Fruit fly (Drosophila melanogaster) whole organism, embryonic: ENCODE results near the gene inaE.
A peak's percentile ranks its signal among the peaks of the same experiment; 100 is the strongest.

Source experiments
- Awh ChIP-seq: fragments of 200-800 bp; sonication (Bioruptor generic); IDR thresholded peaks from 2 replicates; pipeline ENCODE4, ENCODE4 v1.3.6; 2022; ENCODE audit warnings: missing biosample characterization, missing genetic modification characterization
- B-H2 ChIP-seq: fragments of 200-800 bp; sonication (Bioruptor generic); optimal IDR thresholded peaks from 2 replicates; lab custom pipeline; 2018; ENCODE audit warnings: missing biosample characterization, mild to moderate bottlenecking, missing genetic modification characterization
- CG10267 ChIP-seq: fragments of 200-800 bp; sonication (Bioruptor generic); optimal IDR thresholded peaks from 2 replicates; lab custom pipeline; 2018; ENCODE audit warnings: missing biosample characterization, mild to moderate bottlenecking, missing genetic modification characterization, moderate library complexity
- CG12155 ChIP-seq: fragments of 200-800 bp; sonication (Bioruptor generic); optimal IDR thresholded peaks from 3 replicates; lab custom pipeline; 2016; ENCODE audit warnings: missing biosample characterization, missing genetic modification characterization
- CG13624 ChIP-seq: fragments of 200-800 bp; sonication (Bioruptor generic); optimal IDR thresholded peaks from 2 replicates; lab custom pipeline; 2016; ENCODE audit warnings: missing biosample characterization, missing genetic modification characterization
- CG17328 ChIP-seq: fragments of 200-800 bp; sonication (Bioruptor generic); IDR thresholded peaks from 2 replicates; pipeline ENCODE4 v1.3.6; 2022; ENCODE audit warnings: missing biosample characterization, missing genetic modification characterization
- CG17568 ChIP-seq: fragments of 200-800 bp; sonication (Bioruptor generic); optimal IDR thresholded peaks from 2 replicates; lab custom pipeline; 2018; ENCODE audit warnings: missing biosample characterization, mild to moderate bottlenecking, missing genetic modification characterization, moderate library complexity
- CG17912 ChIP-seq: fragments of 200-800 bp; sonication (Bioruptor generic); optimal IDR thresholded peaks from 2 replicates; lab custom pipeline; 2018; ENCODE audit warnings: missing biosample characterization, mild to moderate bottlenecking, missing genetic modification characterization
- CG18262 ChIP-seq: fragments of 200-800 bp; optimal IDR thresholded peaks from 3 replicates; lab custom pipeline; 2019; ENCODE audit warnings: missing biosample characterization, mild to moderate bottlenecking, missing genetic modification characterization, moderate library complexity
- CG18619 ChIP-seq: fragments of 200-800 bp; sonication (Bioruptor generic); optimal IDR thresholded peaks from 3 replicates; lab custom pipeline; 2017; ENCODE audit warnings: missing biosample characterization, mild to moderate bottlenecking, missing genetic modification characterization
- CG2678 ChIP-seq: fragments of 200-800 bp; sonication (Bioruptor generic); optimal IDR thresholded peaks from 3 replicates; lab custom pipeline; 2019; ENCODE audit warnings: missing biosample characterization, mild to moderate bottlenecking, missing genetic modification characterization, moderate library complexity
- CG33557 ChIP-seq: fragments of 200-800 bp; sonication (Bioruptor generic); optimal IDR thresholded peaks from 2 replicates; lab custom pipeline; 2019; ENCODE audit warnings: missing biosample characterization, mild to moderate bottlenecking, missing genetic modification characterization, moderate library complexity
- CG34376 ChIP-seq: fragments of 200-800 bp; sonication (Bioruptor generic); optimal IDR thresholded peaks from 2 replicates; lab custom pipeline; 2018; ENCODE audit warnings: missing biosample characterization, mild to moderate bottlenecking, missing genetic modification characterization
- CG42726 ChIP-seq: fragments of 200-800 bp; sonication (Bioruptor generic); IDR thresholded peaks from 2 replicates; pipeline ENCODE4 v1.3.6; 2022; ENCODE audit warnings: missing biosample characterization, missing genetic modification characterization; ENCODE audit not compliant: partially characterized antibody
- CG4360 ChIP-seq: fragments of 200-800 bp; sonication (Bioruptor generic); IDR thresholded peaks from 2 replicates; pipeline ENCODE4 v1.3.6; 2022; ENCODE audit warnings: missing biosample characterization, missing genetic modification characterization
- CG4404 ChIP-seq: fragments of 200-800 bp; sonication (Bioruptor generic); IDR thresholded peaks from 2 replicates; pipeline ENCODE4 v1.3.6; 2022; ENCODE audit warnings: missing biosample characterization, missing genetic modification characterization
- CG4617 ChIP-seq: fragments of 200-800 bp; sonication (Bioruptor generic); optimal IDR thresholded peaks from 3 replicates; lab custom pipeline; 2016; ENCODE audit warnings: missing biosample characterization, missing genetic modification characterization, borderline replicate concordance
- CG4820 ChIP-seq: fragments of 200-800 bp; sonication (Bioruptor generic); optimal IDR thresholded peaks from 3 replicates; lab custom pipeline; 2016; ENCODE audit warnings: missing biosample characterization, missing genetic modification characterization
- CG6654 ChIP-seq: fragments of 200-800 bp; sonication (Bioruptor generic); optimal IDR thresholded peaks from 2 replicates; lab custom pipeline; 2017; ENCODE audit warnings: missing biosample characterization, mild to moderate bottlenecking, missing genetic modification characterization
- CG8281 ChIP-seq: fragments of 200-800 bp; sonication (Bioruptor generic); optimal IDR thresholded peaks from 2 replicates; lab custom pipeline; 2018; ENCODE audit warnings: missing biosample characterization, mild to moderate bottlenecking, missing genetic modification characterization, moderate library complexity
- E2f2 ChIP-seq: fragments of 200-800 bp; sonication (Bioruptor generic); IDR thresholded peaks from 2 replicates; pipeline ENCODE4 v1.3.6; 2022; ENCODE audit warnings: missing biosample characterization, missing genetic modification characterization
- Kr ChIP-seq: fragments of 200-800 bp; sonication (Bioruptor generic); optimal IDR thresholded peaks from 2 replicates; lab custom pipeline; 2017; ENCODE audit warnings: missing biosample characterization, mild to moderate bottlenecking, missing genetic modification characterization
- Mad ChIP-seq: fragments of 200-800 bp; sonication (Bioruptor generic); optimal IDR thresholded peaks from 2 replicates; lab custom pipeline; 2016; ENCODE audit warnings: missing biosample characterization, missing genetic modification characterization
- NFAT ChIP-seq: fragments of 200-800 bp; sonication (Bioruptor generic); IDR thresholded peaks from 2 replicates; pipeline ENCODE4 v1.3.6; 2022; ENCODE audit warnings: missing biosample characterization, missing genetic modification characterization
- Nf-YA ChIP-seq: fragments of 200-800 bp; sonication (Bioruptor generic); IDR thresholded peaks from 2 replicates; pipeline ENCODE4 v1.3.6; 2022; ENCODE audit warnings: missing biosample characterization, missing genetic modification characterization
- Oaz ChIP-seq: fragments of 200-800 bp; sonication (Bioruptor generic); IDR thresholded peaks from 2 replicates; pipeline ENCODE4 v1.3.6; 2022; ENCODE audit warnings: missing biosample characterization, missing genetic modification characterization
- Pdp1 ChIP-seq, 2 experiments: fragments of 200-800 bp; sonication (Bioruptor generic); optimal IDR thresholded peaks; 3 replicates each; lab custom pipeline; 2016; ENCODE audit warnings: missing biosample characterization in 2 of 2, missing genetic modification characterization in 2 of 2, mild to moderate bottlenecking in 1 of 2, moderate library complexity in 1 of 2
- Ptx1 ChIP-seq: fragments of 200-800 bp; sonication (Bioruptor generic); IDR thresholded peaks from 2 replicates; pipeline ENCODE4 v1.3.6; 2022; ENCODE audit warnings: missing biosample characterization, missing genetic modification characterization
- Scr ChIP-seq: fragments of 200-800 bp; sonication (Bioruptor generic); IDR thresholded peaks from 2 replicates; pipeline ENCODE4 v1.3.6; 2022; ENCODE audit warnings: missing biosample characterization, missing genetic modification characterization; ENCODE audit not compliant: partially characterized antibody
- Sox102F ChIP-seq: fragments of 200-800 bp; sonication (Bioruptor generic); optimal IDR thresholded peaks from 2 replicates; lab custom pipeline; 2018; ENCODE audit warnings: missing biosample characterization, mild to moderate bottlenecking, missing genetic modification characterization, moderate library complexity
- abd-A ChIP-seq: fragments of 200-800 bp; sonication (Bioruptor generic); optimal IDR thresholded peaks from 3 replicates; lab custom pipeline; 2019; ENCODE audit warnings: missing biosample characterization, mild to moderate bottlenecking, missing genetic modification characterization, moderate library complexity
- chinmo ChIP-seq: fragments of 200-800 bp; sonication (Bioruptor generic); IDR thresholded peaks from 4 replicates; pipeline ENCODE4 v1.3.6; 2022; ENCODE audit warnings: missing biosample characterization, missing genetic modification characterization; ENCODE audit not compliant: partially characterized antibody
- dysf ChIP-seq: fragments of 200-800 bp; sonication (Bioruptor generic); IDR thresholded peaks from 3 replicates; pipeline ENCODE4 v1.3.6; 2022; ENCODE audit warnings: missing biosample characterization, missing genetic modification characterization
- fd96Cb ChIP-seq: fragments of 200-800 bp; sonication (Bioruptor generic); optimal IDR thresholded peaks from 2 replicates; lab custom pipeline; 2018; ENCODE audit warnings: missing biosample characterization, mild to moderate bottlenecking, missing genetic modification characterization, moderate library complexity
- gt ChIP-seq: fragments of 200-800 bp; sonication (Bioruptor generic); IDR thresholded peaks from 2 replicates; pipeline ENCODE4 v1.3.6; 2022; ENCODE audit warnings: missing biosample characterization, missing genetic modification characterization
- ham ChIP-seq: fragments of 200-800 bp; sonication (Bioruptor generic); IDR thresholded peaks from 2 replicates; pipeline ENCODE4 v1.3.6; 2022; ENCODE audit warnings: missing biosample characterization, missing genetic modification characterization
- her ChIP-seq: fragments of 200-800 bp; sonication (Bioruptor generic); optimal IDR thresholded peaks from 2 replicates; lab custom pipeline; 2016; ENCODE audit warnings: missing biosample characterization, missing genetic modification characterization
- insv ChIP-seq, 2 experiments: fragments of 200-800 bp; sonication (Bioruptor generic); optimal IDR thresholded peaks; 3 replicates each; lab custom pipeline; 2016 to 2018; ENCODE audit warnings: missing biosample characterization in 2 of 2, missing genetic modification characterization in 2 of 2
- lbe ChIP-seq: fragments of 200-800 bp; sonication (Bioruptor generic); optimal IDR thresholded peaks from 2 replicates; lab custom pipeline; 2016; ENCODE audit warnings: missing biosample characterization, mild to moderate bottlenecking, missing genetic modification characterization
- p53 ChIP-seq: fragments of 200-800 bp; sonication (Bioruptor generic); optimal IDR thresholded peaks from 2 replicates; lab custom pipeline; 2016; ENCODE audit warnings: missing biosample characterization, missing genetic modification characterization
- pros ChIP-seq: fragments of 200-800 bp; sonication (Bioruptor generic); optimal IDR thresholded peaks from 3 replicates; lab custom pipeline; 2019; ENCODE audit warnings: missing biosample characterization, mild to moderate bottlenecking, missing genetic modification characterization, moderate library complexity
- sd ChIP-seq: fragments of 200-800 bp; sonication (Bioruptor generic); optimal IDR thresholded peaks from 3 replicates; lab custom pipeline; 2018; ENCODE audit warnings: missing biosample characterization, mild to moderate bottlenecking, missing genetic modification characterization, moderate library complexity
- sqz ChIP-seq: fragments of 200-800 bp; sonication (Bioruptor generic); optimal IDR thresholded peaks from 3 replicates; lab custom pipeline; 2018; ENCODE audit warnings: missing biosample characterization, mild to moderate bottlenecking, missing genetic modification characterization
- sr ChIP-seq: fragments of 200-800 bp; sonication (Bioruptor generic); IDR thresholded peaks from 3 replicates; pipeline ENCODE4 v1.3.6; 2022; ENCODE audit warnings: missing biosample characterization, missing genetic modification characterization
- stc ChIP-seq: fragments of 200-800 bp; sonication (Bioruptor generic); IDR thresholded peaks from 2 replicates; pipeline ENCODE4 v1.3.6; 2022; ENCODE audit warnings: missing biosample characterization, missing genetic modification characterization
- tna ChIP-seq: fragments of 200-800 bp; sonication (Bioruptor generic); IDR thresholded peaks from 2 replicates; pipeline ENCODE4 v1.3.6; 2022; ENCODE audit warnings: missing biosample characterization, missing genetic modification characterization; ENCODE audit not compliant: partially characterized antibody
- trem ChIP-seq: fragments of 200-800 bp; optimal IDR thresholded peaks from 3 replicates; lab custom pipeline; 2019; ENCODE audit warnings: missing biosample characterization, mild to moderate bottlenecking, missing genetic modification characterization, moderate library complexity
- usp ChIP-seq: fragments of >200 bp; optimal IDR thresholded peaks from 2 replicates; lab custom pipeline; 2017; ENCODE audit warnings: missing biosample characterization, missing genetic modification characterization
- zfh2 ChIP-seq: fragments of 200-800 bp; sonication (Bioruptor generic); optimal IDR thresholded peaks from 2 replicates; lab custom pipeline; 2016; ENCODE audit warnings: missing biosample characterization, missing genetic modification characterization

inaE gene

DNA sequence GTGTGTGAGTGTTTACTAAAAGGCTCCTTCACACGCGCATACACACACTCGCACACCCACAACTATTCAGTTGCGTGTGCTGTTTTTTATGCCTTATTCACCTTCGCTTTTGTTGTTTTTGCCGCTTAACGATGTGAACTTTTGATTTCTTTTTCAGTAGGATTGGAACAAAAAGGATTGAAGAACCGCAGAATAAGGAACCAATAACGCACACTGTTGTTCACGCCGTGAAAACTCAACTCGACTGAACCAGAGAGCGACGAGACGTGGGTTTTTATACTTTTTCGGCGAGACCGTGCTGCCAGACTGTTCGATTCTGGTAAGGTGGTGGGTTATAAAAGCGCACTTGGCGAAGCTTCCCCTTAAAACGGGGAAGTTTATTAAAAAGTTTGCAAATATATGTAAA lies 28.4 kb upstream of the inaE start, which contains the start of gene Pdcd4 (continued):
- TF ChIP-seq trem = peak; percentile 43
- TF ChIP-seq CG17328 (GFP tag; lab: Robert Waterston, UW) = peak; percentile 22; the same call in 1 of the 2 replicates
- TF ChIP-seq usp = no peak
- peak; percentile 32 for TF ChIP-seq abd-A (tag; lab: Kevin White, UChicago)
- TF ChIP-seq chinmo (GFP tag; lab: Robert Waterston, UW) = peak; percentile 65; the same call in 1 of the 4 replicates
- TF ChIP-seq CG12155 = peak; percentile 44
- no peak for TF ChIP-seq CG18619 (GFP tag; lab: Kevin White, UChicago)
- TF ChIP-seq Awh (GFP tag; lab: Robert Waterston, UW) = 0 out of 2 replicates have a peak, but pooled peaks have one; percentile 24
- no peak for TF ChIP-seq CG4617 (GFP tag; lab: Kevin White, UChicago)
- TF ChIP-seq p53 (GFP tag; lab: Kevin White, UChicago) = no peak
- no peak for TF ChIP-seq zfh2
- peak; percentile 13 for TF ChIP-seq CG10267 (tag; lab: Kevin White, UChicago)
- peak; percentile 31 for TF ChIP-seq CG2678 (tag; lab: Kevin White, UChicago)
- TF ChIP-seq Scr (GFP tag; lab: Robert Waterston, UW) = no peak
- peak in 1 of 2 experiments; percentile 32 for TF ChIP-seq Pdp1 (GFP tag; optimal IDR thresholded peaks at IDR 0.05; lab: Kevin White, UChicago)
- peak; percentile 24 for TF ChIP-seq Mad (GFP tag; lab: Kevin White, UChicago)
- TF ChIP-seq CG17912 (GFP tag; lab: Kevin White, UChicago) = no peak
- peak; percentile 59; the same call in 1 of the 2 replicates for TF ChIP-seq tna (GFP tag; lab: Robert Waterston, UW)
- no peak for TF ChIP-seq CG4820
- TF ChIP-seq CG34376 (GFP tag; lab: Kevin White, UChicago) = peak; percentile 75

DNA sequence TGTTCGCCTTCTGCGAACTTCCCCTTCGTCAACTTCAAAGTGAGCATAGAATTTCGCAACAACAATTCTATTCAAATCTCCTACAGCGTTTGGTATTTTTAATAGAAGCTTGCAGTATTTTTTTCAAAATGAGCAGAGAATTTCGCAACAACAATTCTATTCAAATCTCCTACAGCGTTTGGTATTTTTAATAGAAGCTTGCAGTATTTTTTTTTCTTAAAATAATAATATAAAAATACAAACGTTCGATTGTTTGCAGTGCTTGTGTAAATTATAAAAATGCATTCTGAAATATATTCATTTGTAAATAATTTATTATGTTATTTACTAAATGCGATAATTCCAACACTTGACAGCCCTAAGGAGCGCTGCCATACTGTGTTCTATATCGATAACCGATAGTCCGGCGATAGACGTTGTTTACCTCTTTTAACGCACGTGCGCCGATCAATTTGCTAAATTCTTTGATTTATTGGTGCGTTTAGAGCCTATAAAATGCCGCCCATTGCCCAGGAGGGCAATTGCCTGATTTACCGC lies 26.7 kb upstream of the inaE start, which contains the start of the genes CG32625 and Rtc1:
TSS of gene CG32625 (minus strand) at position 51 of the 537 bp plus-strand sequence.
TSS of gene Rtc1 (plus strand) at position 404 of the 537 bp plus-strand sequence.
- TF ChIP-seq fd96Cb (tag; lab: Kevin White, UChicago) (peak; percentile 15), Ptx1 (GFP tag; lab: Robert Waterston, UW) (peak; percentile 42), B-H2 (GFP tag; lab: Kevin White, UChicago) (peak; percentile 70), CG18262 (tag; lab: Kevin White, UChicago) (peak; percentile 45), dysf (peak; percentile 51), E2f2 (peak; percentile 61), lbe (GFP tag; lab: Kevin White, UChicago) (peak; percentile 37), ham (GFP tag; lab: Robert Waterston, UW) (no peak), p53 (GFP tag; lab: Kevin White, UChicago) (no peak), CG4404 (GFP tag; lab: Robert Waterston, UW) (no peak), sr (GFP tag; lab: Robert Waterston, UW) (no peak), her (GFP tag; lab: Kevin White, UChicago) (no peak), CG13624 (GFP tag; lab: Kevin White, UChicago) (peak; percentile 27), NFAT (GFP tag; lab: Robert Waterston, UW) (no peak), Nf-YA (no peak), CG8281 (tag; lab: Kevin White, UChicago) (no peak), CG4360 (GFP tag; lab: Robert Waterston, UW) (peak; percentile 66), Oaz (0 out of 2 replicates have a peak, but pooled peaks have one; percentile 15), sd (tag; lab: Kevin White, UChicago) (peak; percentile 68), sqz (GFP tag; lab: Kevin White, UChicago) (no peak), CG33557 (peak; percentile 7), stc (GFP tag; lab: Robert Waterston, UW) (no peak), insv (GFP tag; optimal IDR thresholded peaks at IDR 0.05; lab: Kevin White, UChicago) (no peak), CG17568 (GFP tag; lab: Kevin White, UChicago) (no peak), pros (GFP tag; lab: Kevin White, UChicago) (no peak), CG42726 (no peak), Sox102F (peak; percentile 54), gt (no peak), Kr (GFP tag; lab: Kevin White, UChicago) (no peak), CG6654 (GFP tag; lab: Kevin White, UChicago) (no peak), Awh (GFP tag; lab: Robert Waterston, UW) (no peak; the same call in 1 of the 2 replicates)
